Fruit fly (Drosophila melanogaster) whole organism, prepupa: ENCODE results near the gene ghi.

Experiments
- Blimp-1 ChIP-seq: fragments of 200-800 bp; sonication (Bioruptor generic); optimal IDR thresholded peaks from 3 replicates; lab custom pipeline; 2017; ENCODE audit warnings: missing biosample characterization, missing genetic modification characterization, mild to moderate bottlenecking, moderate library complexity, missing genetic modification reagents
- CG10631 ChIP-seq: fragments of 200-800 bp; sonication (Bioruptor generic); optimal IDR thresholded peaks from 2 replicates; lab custom pipeline; 2016; ENCODE audit warnings: missing biosample characterization, missing genetic modification characterization
- CG10669 ChIP-seq: fragments of 200-800 bp; sonication (Bioruptor generic); optimal IDR thresholded peaks from 3 replicates; lab custom pipeline; 2018; ENCODE audit warnings: missing biosample characterization, mild to moderate bottlenecking, missing genetic modification characterization, moderate library complexity
- CG11294 ChIP-seq: fragments of 200-800 bp; sonication (Bioruptor generic); IDR thresholded peaks from 2 replicates; pipeline ENCODE4 v1.3.6; 2022; ENCODE audit warnings: missing biosample characterization, missing genetic modification characterization
- CG11762 ChIP-seq: fragments of 200-800 bp; sonication (Bioruptor generic); optimal IDR thresholded peaks from 3 replicates; lab custom pipeline; 2016; ENCODE audit warnings: missing biosample characterization, missing genetic modification characterization; ENCODE audit not compliant: insufficient read depth
- CG11902 ChIP-seq: fragments of 200-800 bp; sonication (Bioruptor generic); optimal IDR thresholded peaks from 3 replicates; lab custom pipeline; 2016; ENCODE audit warnings: missing biosample characterization, missing genetic modification characterization
- CG15336 ChIP-seq: fragments of 200-800 bp; sonication (Bioruptor generic); IDR thresholded peaks from 2 replicates; pipeline ENCODE4 v1.3.6; 2022; ENCODE audit warnings: missing biosample characterization, missing genetic modification characterization
- CG1621 ChIP-seq: fragments of 200-800 bp; sonication (Bioruptor generic); optimal IDR thresholded peaks from 3 replicates; lab custom pipeline; 2018; ENCODE audit warnings: missing biosample characterization, mild to moderate bottlenecking, missing genetic modification characterization
- CG16779 ChIP-seq: fragments of 200-800 bp; sonication (Bioruptor generic); optimal IDR thresholded peaks from 3 replicates; lab custom pipeline; 2017; ENCODE audit warnings: missing biosample characterization, mild to moderate bottlenecking, missing genetic modification characterization
- CG3032 ChIP-seq: fragments of 200-800 bp; optimal IDR thresholded peaks from 2 replicates; lab custom pipeline; 2019; ENCODE audit warnings: missing biosample characterization, mild to moderate bottlenecking, missing genetic modification characterization, moderate library complexity
- CG31627 ChIP-seq: fragments of 200-800 bp; sonication (Bioruptor generic); optimal IDR thresholded peaks from 3 replicates; lab custom pipeline; 2016; ENCODE audit warnings: missing biosample characterization, missing genetic modification characterization
- CG34406 ChIP-seq: fragments of 200-800 bp; sonication (Bioruptor generic); optimal IDR thresholded peaks from 3 replicates; lab custom pipeline; 2016; ENCODE audit warnings: missing biosample characterization, missing genetic modification characterization
- CG3919 ChIP-seq: fragments of 200-800 bp; sonication (Bioruptor generic); optimal IDR thresholded peaks from 3 replicates; lab custom pipeline; 2016; ENCODE audit warnings: missing biosample characterization, missing genetic modification characterization
- CG4318 ChIP-seq: fragments of 200-800 bp; sonication (Bioruptor generic); optimal IDR thresholded peaks from 3 replicates; lab custom pipeline; 2017; ENCODE audit warnings: missing biosample characterization, mild to moderate bottlenecking, missing genetic modification characterization
- CG6163 ChIP-seq: fragments of 200-800 bp; sonication (Bioruptor generic); IDR thresholded peaks from 3 replicates; pipeline ENCODE4 v1.3.6; 2022; ENCODE audit warnings: missing biosample characterization, missing genetic modification characterization
- CG6276 ChIP-seq: fragments of 200-800 bp; sonication (Bioruptor generic); optimal IDR thresholded peaks from 2 replicates; lab custom pipeline; 2017; ENCODE audit warnings: missing biosample characterization, mild to moderate bottlenecking, missing genetic modification characterization
- CG6792 ChIP-seq: fragments of 200-800 bp; sonication (Bioruptor generic); optimal IDR thresholded peaks from 3 replicates; lab custom pipeline; 2016; ENCODE audit warnings: missing biosample characterization, missing genetic modification characterization
- CG6808 ChIP-seq: fragments of 200-800 bp; sonication (Bioruptor generic); optimal IDR thresholded peaks from 3 replicates; lab custom pipeline; 2017; ENCODE audit warnings: missing biosample characterization, missing genetic modification characterization, mild to moderate bottlenecking, moderate library complexity, missing genetic modification reagents
- CG6854 ChIP-seq: fragments of 200-800 bp; sonication (Bioruptor generic); optimal IDR thresholded peaks from 2 replicates; lab custom pipeline; 2017; ENCODE audit warnings: missing biosample characterization, mild to moderate bottlenecking, missing genetic modification characterization
- CG8119 ChIP-seq: fragments of 200-800 bp; sonication (Bioruptor generic); IDR thresholded peaks from 3 replicates; pipeline ENCODE4 v1.3.6; 2022; ENCODE audit warnings: missing biosample characterization, missing genetic modification characterization
- CG8319 ChIP-seq: fragments of 200-800 bp; sonication (Bioruptor generic); optimal IDR thresholded peaks from 3 replicates; lab custom pipeline; 2016; ENCODE audit warnings: missing biosample characterization, missing genetic modification characterization
- Eip75B ChIP-seq: fragments of 200-800 bp; sonication (Bioruptor generic); optimal IDR thresholded peaks from 3 replicates; lab custom pipeline; 2016; ENCODE audit warnings: missing biosample characterization, missing genetic modification characterization
- Eip78C ChIP-seq: fragments of 200-800 bp; sonication (Bioruptor generic); peaks from one replicate; lab custom pipeline; 2016; ENCODE audit warnings: missing biosample characterization, missing genetic modification characterization
- Eip93F ChIP-seq: fragments of 200-800 bp; sonication (Bioruptor generic); optimal IDR thresholded peaks from 2 replicates; lab custom pipeline; 2016; ENCODE audit warnings: missing biosample characterization, mild to moderate bottlenecking, missing genetic modification characterization
- Ets21C ChIP-seq: fragments of 200-800 bp; sonication (Bioruptor generic); optimal IDR thresholded peaks from 3 replicates; lab custom pipeline; 2016; ENCODE audit warnings: missing biosample characterization, missing genetic modification characterization
- Ets96B ChIP-seq: fragments of 200-800 bp; optimal IDR thresholded peaks from 2 replicates; lab custom pipeline; 2019; ENCODE audit warnings: missing biosample characterization, mild to moderate bottlenecking, missing genetic modification characterization, moderate library complexity
- Gug ChIP-seq: fragments of 200-800 bp; sonication (Bioruptor generic); IDR thresholded peaks from 2 replicates; pipeline ENCODE4 v1.3.6; 2022; ENCODE audit warnings: missing biosample characterization, missing genetic modification characterization
- Hr38 ChIP-seq: sonication (Bioruptor generic); optimal IDR thresholded peaks from 2 replicates; lab custom pipeline; 2016; ENCODE audit warnings: missing biosample characterization, missing genetic modification characterization
- Hr4 ChIP-seq: fragments of 200-800 bp; sonication (Bioruptor generic); optimal IDR thresholded peaks from 3 replicates; lab custom pipeline; 2016; ENCODE audit warnings: missing biosample characterization, missing genetic modification characterization
- Lpt ChIP-seq: fragments of 200-800 bp; sonication (Bioruptor generic); optimal IDR thresholded peaks from 3 replicates; lab custom pipeline; 2016; ENCODE audit warnings: missing biosample characterization, missing genetic modification characterization
- Met ChIP-seq: fragments of 200-800 bp; sonication (Bioruptor generic); optimal IDR thresholded peaks from 3 replicates; lab custom pipeline; 2016; ENCODE audit warnings: missing biosample characterization, missing genetic modification characterization
- OdsH ChIP-seq: fragments of 200-800 bp; sonication (Bioruptor generic); optimal IDR thresholded peaks from 3 replicates; lab custom pipeline; 2016; ENCODE audit warnings: missing biosample characterization, missing genetic modification characterization
- Smox ChIP-seq: fragments of 200-800 bp; sonication (Bioruptor generic); optimal IDR thresholded peaks from 3 replicates; lab custom pipeline; 2016; ENCODE audit warnings: missing biosample characterization, missing genetic modification characterization
- Sox102F ChIP-seq: fragments of 200-800 bp; sonication (Bioruptor generic); optimal IDR thresholded peaks from 2 replicates; lab custom pipeline; 2016; ENCODE audit warnings: missing biosample characterization, mild to moderate bottlenecking, missing genetic modification characterization
- Sox15 ChIP-seq: fragments of 200-800 bp; sonication (Bioruptor generic); optimal IDR thresholded peaks from 3 replicates; lab custom pipeline; 2016; ENCODE audit warnings: missing biosample characterization, missing genetic modification characterization
- achi ChIP-seq: fragments of 200-800 bp; sonication (Bioruptor generic); optimal IDR thresholded peaks from 3 replicates; lab custom pipeline; 2016; ENCODE audit warnings: missing biosample characterization, missing genetic modification characterization
- acj6 ChIP-seq: fragments of 200-800 bp; sonication (Bioruptor generic); optimal IDR thresholded peaks from 3 replicates; lab custom pipeline; 2016; ENCODE audit warnings: missing biosample characterization, missing genetic modification characterization
- dac ChIP-seq: fragments of 200-800 bp; sonication (Bioruptor generic); optimal IDR thresholded peaks from 2 replicates; lab custom pipeline; 2017; ENCODE audit warnings: missing biosample characterization, mild to moderate bottlenecking, missing genetic modification characterization
- eg ChIP-seq: fragments of 200-800 bp; sonication (Bioruptor generic); IDR thresholded peaks from 3 replicates; pipeline ENCODE4 v1.3.6; 2022; ENCODE audit warnings: missing biosample characterization, missing genetic modification characterization
- esn ChIP-seq: fragments of 200-800 bp; sonication (Bioruptor generic); optimal IDR thresholded peaks from 2 replicates; lab custom pipeline; 2016; ENCODE audit warnings: missing biosample characterization, mild to moderate bottlenecking, missing genetic modification characterization, moderate library complexity
- fd59A ChIP-seq: fragments of 200-800 bp; sonication (Bioruptor generic); optimal IDR thresholded peaks from 2 replicates; lab custom pipeline; 2017; ENCODE audit warnings: missing biosample characterization, mild to moderate bottlenecking, missing genetic modification characterization, missing genetic modification reagents
- fd85E ChIP-seq: fragments of 200-800 bp; sonication (Bioruptor generic); optimal IDR thresholded peaks from 3 replicates; lab custom pipeline; 2016; ENCODE audit warnings: missing biosample characterization, missing genetic modification characterization
- fkh ChIP-seq: fragments of 200-800 bp; sonication (Bioruptor generic); optimal IDR thresholded peaks from 3 replicates; lab custom pipeline; 2017; ENCODE audit warnings: missing biosample characterization, mild to moderate bottlenecking, missing genetic modification characterization, moderate library complexity
- lz ChIP-seq: fragments of 200-800 bp; sonication (Bioruptor generic); optimal IDR thresholded peaks from 3 replicates; lab custom pipeline; 2016; ENCODE audit warnings: missing biosample characterization, missing genetic modification characterization
- net ChIP-seq: fragments of 200-800 bp; sonication (Bioruptor generic); optimal IDR thresholded peaks from 3 replicates; lab custom pipeline; 2016; ENCODE audit warnings: missing biosample characterization, missing genetic modification characterization
- pdm3 ChIP-seq: fragments of 200-800 bp; sonication (Bioruptor generic); optimal IDR thresholded peaks from 3 replicates; lab custom pipeline; 2016; ENCODE audit warnings: missing biosample characterization, missing genetic modification characterization
- salr ChIP-seq, 2 experiments: fragments of 200-800 bp; sonication (Bioruptor generic); optimal IDR thresholded peaks; 3 replicates each; lab custom pipeline; 2016 to 2018; ENCODE audit warnings: missing biosample characterization in 2 of 2, missing genetic modification characterization in 2 of 2, mild to moderate bottlenecking in 1 of 2
- ss ChIP-seq, 2 experiments: fragments of 200-800 bp; sonication (Bioruptor generic); optimal IDR thresholded peaks; 2 replicates in 1 of 2; 3 replicates in 1 of 2; lab custom pipeline; 2017 to 2018; ENCODE audit warnings: mild to moderate bottlenecking in 2 of 2, missing biosample characterization in 2 of 2, missing genetic modification characterization in 2 of 2, moderate library complexity in 1 of 2
- svp ChIP-seq: fragments of 200-800 bp; sonication (Bioruptor generic); peaks from one replicate; lab custom pipeline; 2016; ENCODE audit warnings: missing biosample characterization, missing genetic modification characterization
- topi ChIP-seq: fragments of 200-800 bp; sonication (Bioruptor generic); optimal IDR thresholded peaks from 3 replicates; lab custom pipeline; 2016; ENCODE audit warnings: missing biosample characterization, missing genetic modification characterization
- vri ChIP-seq: fragments of 200-800 bp; sonication (Bioruptor generic); optimal IDR thresholded peaks from 3 replicates; lab custom pipeline; 2016; ENCODE audit warnings: missing biosample characterization, mild to moderate bottlenecking, missing genetic modification characterization

The ghi gene

dm6 chr3L:9410754-9411423 is 40.8 kb upstream of the ghi start, which contains the start of the genes CG4022 and Cpsf5:
CG4022 (minus strand) TSS chr3L:9410832.
Cpsf5 (plus strand) TSS chr3L:9411038.
- peak; percentile 83; the same call in 2 of the 3 replicates for TF ChIP-seq eg (GFP tag; lab: Robert Waterston, UW)
- no peak for TF ChIP-seq CG10669 (GFP tag; lab: Kevin White, UChicago)
- peak; percentile 82 for TF ChIP-seq esn (GFP tag; lab: Kevin White, UChicago)
- peak; percentile 79 for TF ChIP-seq OdsH (GFP tag; lab: Kevin White, UChicago)
- TF ChIP-seq ss (GFP tag; optimal IDR thresholded peaks at IDR 0.05; lab: Kevin White, UChicago) = peak; percentile 34 to 47
- peak; percentile 70 for TF ChIP-seq topi (GFP tag; lab: Kevin White, UChicago)
- peak; percentile 99 for TF ChIP-seq fkh (GFP tag; lab: Kevin White, UChicago)
- peak; percentile 79 for TF ChIP-seq CG10631
- TF ChIP-seq CG15336 (GFP tag; lab: Robert Waterston, UW) = peak; percentile 79
- no peak for TF ChIP-seq CG6276 (GFP tag; lab: Kevin White, UChicago)
- TF ChIP-seq Ets96B = peak; percentile 61
- TF ChIP-seq fd59A (GFP tag; lab: Kevin White, UChicago) = no peak
- TF ChIP-seq Lpt (GFP tag; lab: Kevin White, UChicago) = peak; percentile 49
- peak; percentile 45 for TF ChIP-seq CG11762 (GFP tag; lab: Kevin White, UChicago)
- TF ChIP-seq CG11294 (GFP tag; lab: Robert Waterston, UW) = 0 out of 2 replicates have a peak, but pooled peaks have one; percentile 22
- no peak for TF ChIP-seq dac (GFP tag; lab: Kevin White, UChicago)
- TF ChIP-seq Sox102F (GFP tag; lab: Kevin White, UChicago) = peak; percentile 77
- TF ChIP-seq achi (GFP tag; lab: Kevin White, UChicago) = peak; percentile 77
- peak; percentile 83 for TF ChIP-seq Hr4 (GFP tag; lab: Kevin White, UChicago)
- peak; percentile 78 for TF ChIP-seq Eip75B (GFP tag; lab: Kevin White, UChicago)
- TF ChIP-seq Smox = peak; percentile 71
- TF ChIP-seq CG8119 (GFP tag; lab: Robert Waterston, UW) = peak; percentile 73
- no peak for TF ChIP-seq fd85E (GFP tag; lab: Kevin White, UChicago)
- TF ChIP-seq pdm3 (GFP tag; lab: Kevin White, UChicago) = peak; percentile 84
- TF ChIP-seq lz = peak; percentile 76
- TF ChIP-seq CG6854 = no peak
- TF ChIP-seq CG8319 (GFP tag; lab: Kevin White, UChicago) = no peak
- peak; percentile 46 for TF ChIP-seq Sox15
- peak; percentile 91 for TF ChIP-seq Eip78C
- TF ChIP-seq vri (GFP tag; lab: Kevin White, UChicago) = peak; percentile 65
- TF ChIP-seq CG11902 (GFP tag; lab: Kevin White, UChicago) = peak; percentile 4
- TF ChIP-seq net (GFP tag; lab: Kevin White, UChicago) = peak; percentile 54
- no peak for TF ChIP-seq salr (GFP tag; optimal IDR thresholded peaks at IDR 0.05; lab: Kevin White, UChicago)
- peak; percentile 67 for TF ChIP-seq CG31627 (GFP tag; lab: Kevin White, UChicago)
- TF ChIP-seq Blimp-1 (GFP tag; lab: Kevin White, UChicago) = no peak
- TF ChIP-seq CG6163 (GFP tag; lab: Robert Waterston, UW) = peak; percentile 79
- peak; percentile 67 for TF ChIP-seq CG3919
- TF ChIP-seq Ets21C = peak; percentile 46
- TF ChIP-seq CG34406 (GFP tag; lab: Kevin White, UChicago) = peak; percentile 71
- peak; percentile 69 for TF ChIP-seq Eip93F (GFP tag; lab: Kevin White, UChicago)
- peak; percentile 36 for TF ChIP-seq CG1621
- peak; percentile 36 for TF ChIP-seq CG6808 (GFP tag; lab: Kevin White, UChicago)
- no peak for TF ChIP-seq svp
- no peak for TF ChIP-seq CG16779 (tag; lab: Kevin White, UChicago)
- peak; percentile 77 for TF ChIP-seq acj6 (GFP tag; lab: Kevin White, UChicago)
- TF ChIP-seq CG3032 (tag; lab: Kevin White, UChicago) = peak; percentile 75
- TF ChIP-seq CG4318 (GFP tag; lab: Kevin White, UChicago) = no peak
- TF ChIP-seq CG6792 (GFP tag; lab: Kevin White, UChicago) = peak; percentile 64
- TF ChIP-seq Hr38 (GFP tag; lab: Kevin White, UChicago) = no peak
- peak; percentile 74 for TF ChIP-seq Met (GFP tag; lab: Kevin White, UChicago)
- no peak; the same call in 1 of the 2 replicates for TF ChIP-seq Gug (GFP tag; lab: Robert Waterston, UW)
